Fruit fly (Drosophila melanogaster): Measurements from ENCODE around the gene Dlc90F.

Dlc90F gene

DNA sequence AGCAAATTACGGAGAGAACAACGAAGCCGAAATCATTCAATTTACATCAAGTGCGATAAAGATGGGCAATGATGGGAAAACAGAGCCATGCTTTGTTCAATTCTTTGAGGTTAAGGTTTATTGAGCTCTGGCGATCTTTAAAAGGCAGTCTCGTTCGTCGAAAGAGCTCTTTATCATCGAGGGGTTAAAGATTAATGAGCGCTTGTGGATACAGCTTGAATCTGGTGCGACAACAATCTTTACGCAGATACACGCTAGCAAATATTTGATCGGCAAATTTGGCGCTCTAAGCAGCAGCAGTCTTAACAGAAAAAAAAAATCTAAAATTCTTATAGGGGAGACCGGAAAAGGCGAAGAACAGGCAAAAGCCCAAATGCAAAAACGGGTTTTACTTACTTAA, 2.9 kb upstream of the Dlc90F start:
- TF ChIP-seq CG32121 (GFP tag; IDR thresholded peaks at IDR 0.05) (no peak), CG34367 (tag; optimal IDR thresholded peaks at IDR 0.05) (no peak), fd96Ca (GFP tag; IDR thresholded peaks at IDR 0.05) (no peak), CG13204 (GFP tag; optimal IDR thresholded peaks at IDR 0.05) (no peak), CG15710 (tag; optimal IDR thresholded peaks at IDR 0.05) (no peak), gl (tag; optimal IDR thresholded peaks at IDR 0.05) (no peak), rn (GFP tag; IDR thresholded peaks at IDR 0.05) (no peak), CG4496 (GFP tag; IDR thresholded peaks at IDR 0.05) (no peak), D1 (tag; optimal IDR thresholded peaks at IDR 0.05) (no peak)

DNA sequence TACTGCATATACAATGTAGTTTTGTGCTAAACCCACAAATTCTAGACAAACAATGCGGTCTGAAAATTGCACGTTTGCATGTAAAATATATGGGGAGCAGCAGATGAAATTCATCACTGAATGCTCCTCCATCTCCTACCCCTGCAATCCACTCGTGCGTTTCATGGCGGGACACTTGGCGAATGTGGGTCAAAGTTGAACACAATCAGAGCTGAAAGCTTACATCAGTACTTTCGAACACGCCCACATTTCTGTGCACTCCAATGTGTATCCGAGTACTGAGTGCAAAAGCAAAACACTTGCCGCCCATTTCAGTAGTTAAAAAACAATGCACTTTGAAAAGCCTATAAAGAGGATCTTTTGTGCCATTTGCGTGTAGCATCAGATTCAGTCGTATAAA, 2.3 kb upstream of the Dlc90F start:
- TF ChIP-seq CG32121 (GFP tag; IDR thresholded peaks at IDR 0.05), result 0 out of 2 replicates have a peak, but pooled peaks have one; percentile 14
- no peak for TF ChIP-seq CG13204 (GFP tag; optimal IDR thresholded peaks at IDR 0.05)

DNA sequence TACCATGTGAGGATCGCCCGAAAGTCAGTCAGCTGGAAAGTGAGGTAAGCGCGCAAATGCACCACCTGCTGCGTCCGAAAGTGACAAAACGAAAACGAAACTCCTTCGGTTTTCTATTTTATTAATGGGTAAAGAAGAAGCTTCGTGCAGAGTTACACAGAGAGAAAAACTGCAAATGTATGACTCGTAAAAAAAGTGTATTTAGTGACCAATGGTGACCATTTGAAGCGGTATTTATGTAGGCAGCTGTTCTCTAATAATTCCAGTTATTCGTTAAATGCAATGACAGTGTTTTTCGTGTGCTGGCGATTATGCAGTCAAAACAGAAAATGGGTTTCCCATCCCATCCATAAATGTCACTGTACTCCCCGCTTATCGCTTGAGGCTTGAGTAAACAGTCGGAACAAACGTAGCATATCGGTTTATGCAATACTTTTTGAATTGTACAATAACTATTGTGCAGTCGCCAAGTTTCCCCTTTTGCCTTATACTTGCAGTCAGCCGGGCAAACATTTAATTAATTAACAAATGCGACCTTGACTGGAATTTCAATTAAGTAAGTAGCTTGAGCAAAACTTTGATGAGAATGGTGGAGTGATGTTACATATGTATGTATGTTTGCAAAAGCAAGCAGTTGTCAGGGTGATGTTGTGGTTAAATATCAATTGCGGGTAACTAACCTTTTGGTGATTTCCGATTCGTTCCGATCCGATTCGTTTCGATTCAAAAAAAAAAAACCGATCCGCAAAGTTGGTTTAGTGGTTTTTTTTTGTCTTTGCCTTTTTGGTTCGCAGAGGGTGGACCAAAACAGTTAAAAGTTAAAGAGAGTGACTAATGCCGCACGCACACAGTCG, 1.4 kb upstream of the Dlc90F start:
- TF ChIP-seq rn (GFP tag; IDR thresholded peaks at IDR 0.05) (no peak), fd96Ca (GFP tag; IDR thresholded peaks at IDR 0.05) (peak; percentile 67; the same call in 2 of the 3 replicates), CG15710 (tag; optimal IDR thresholded peaks at IDR 0.05) (peak; percentile 34), CG32121 (GFP tag; IDR thresholded peaks at IDR 0.05) (peak; percentile 19; the same call in 1 of the 2 replicates), Snoo (tag; optimal IDR thresholded peaks at IDR 0.05) (no peak), CG12605 (GFP tag; IDR thresholded peaks at IDR 0.05) (no peak), CG8301 (tag; optimal IDR thresholded peaks at IDR 0.05) (peak; percentile 49), CG10348 (GFP tag; IDR thresholded peaks at IDR 0.05) (no peak), CG14655 (GFP tag; optimal IDR thresholded peaks at IDR 0.05) (peak; percentile 61), CG17806 (tag; optimal IDR thresholded peaks at IDR 0.05) (peak; percentile 13), Pif1B (GFP tag; optimal IDR thresholded peaks at IDR 0.05) (no peak), CG4496 (GFP tag; IDR thresholded peaks at IDR 0.05) (peak; percentile 66; the same call in 2 of the 3 replicates), gl (tag; optimal IDR thresholded peaks at IDR 0.05) (peak; percentile 7), CG13204 (GFP tag; optimal IDR thresholded peaks at IDR 0.05) (no peak), CG34367 (tag; optimal IDR thresholded peaks at IDR 0.05) (peak; percentile 38), Pif1A (GFP tag; optimal IDR thresholded peaks at IDR 0.05) (no peak), CG9948 (tag; optimal IDR thresholded peaks at IDR 0.05) (peak; percentile 26), D1 (tag; optimal IDR thresholded peaks at IDR 0.05) (no peak), Ets98B (GFP tag; IDR thresholded peaks at IDR 0.05) (peak; percentile 58), EcR (GFP tag; optimal IDR thresholded peaks at IDR 0.05) (no peak), CG8159 (tag; optimal IDR thresholded peaks at IDR 0.05) (peak; percentile 49)

DNA sequence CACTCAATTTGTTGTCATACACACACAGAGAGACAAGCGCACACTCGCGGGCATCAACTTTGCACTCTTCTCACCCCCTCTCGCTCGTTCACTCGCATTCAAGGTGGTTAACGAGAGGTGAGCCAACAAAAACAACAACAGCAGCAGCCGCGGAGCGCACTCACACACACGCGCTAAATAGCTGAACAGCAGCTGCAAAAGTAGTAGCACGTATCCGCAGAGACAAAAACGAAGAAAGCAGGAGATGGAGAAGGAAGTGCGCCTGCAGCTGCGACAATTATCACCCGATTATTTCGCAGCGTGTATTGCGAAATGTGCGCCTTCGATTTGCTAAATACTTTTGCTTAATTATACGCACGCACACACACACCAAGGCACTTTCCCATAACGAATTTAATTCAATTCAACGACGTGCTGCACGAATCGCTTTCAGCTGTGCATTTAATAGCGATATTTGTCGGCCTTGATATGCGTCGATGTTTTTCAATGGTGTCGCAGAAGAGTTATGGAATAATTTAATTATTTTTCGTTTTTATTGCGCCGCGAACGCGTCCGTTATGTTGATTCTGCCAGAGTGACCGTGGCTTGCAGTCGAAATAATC, 630 bp upstream of the Dlc90F start:
- TF ChIP-seq CG32121 (GFP tag; IDR thresholded peaks at IDR 0.05) (peak; percentile 63; the same call in 1 of the 2 replicates), EcR (GFP tag; optimal IDR thresholded peaks at IDR 0.05) (peak; percentile 64), CG10348 (GFP tag; IDR thresholded peaks at IDR 0.05) (no peak), D1 (tag; optimal IDR thresholded peaks at IDR 0.05) (no peak), Snoo (tag; optimal IDR thresholded peaks at IDR 0.05) (no peak), CG8159 (tag; optimal IDR thresholded peaks at IDR 0.05) (peak; percentile 75), rn (GFP tag; IDR thresholded peaks at IDR 0.05) (no peak), CG17806 (tag; optimal IDR thresholded peaks at IDR 0.05) (no peak), Pif1B (GFP tag; optimal IDR thresholded peaks at IDR 0.05) (peak; percentile 74), CG12605 (GFP tag; IDR thresholded peaks at IDR 0.05) (0 out of 2 replicates have a peak, but pooled peaks have one; percentile 18), CG9948 (tag; optimal IDR thresholded peaks at IDR 0.05) (no peak), CG13204 (GFP tag; optimal IDR thresholded peaks at IDR 0.05) (peak; percentile 61), fd96Ca (GFP tag; IDR thresholded peaks at IDR 0.05) (no peak; the same call in 1 of the 3 replicates), CG4496 (GFP tag; IDR thresholded peaks at IDR 0.05) (peak; percentile 42; the same call in 1 of the 3 replicates), gl (tag; optimal IDR thresholded peaks at IDR 0.05) (no peak), Ets98B (GFP tag; IDR thresholded peaks at IDR 0.05) (peak; percentile 70), CG14655 (GFP tag; optimal IDR thresholded peaks at IDR 0.05) (no peak), CG34367 (tag; optimal IDR thresholded peaks at IDR 0.05) (no peak), Pif1A (GFP tag; optimal IDR thresholded peaks at IDR 0.05) (peak; percentile 9), CG15710 (tag; optimal IDR thresholded peaks at IDR 0.05) (peak; percentile 2), CG8301 (tag; optimal IDR thresholded peaks at IDR 0.05) (no peak)

DNA sequence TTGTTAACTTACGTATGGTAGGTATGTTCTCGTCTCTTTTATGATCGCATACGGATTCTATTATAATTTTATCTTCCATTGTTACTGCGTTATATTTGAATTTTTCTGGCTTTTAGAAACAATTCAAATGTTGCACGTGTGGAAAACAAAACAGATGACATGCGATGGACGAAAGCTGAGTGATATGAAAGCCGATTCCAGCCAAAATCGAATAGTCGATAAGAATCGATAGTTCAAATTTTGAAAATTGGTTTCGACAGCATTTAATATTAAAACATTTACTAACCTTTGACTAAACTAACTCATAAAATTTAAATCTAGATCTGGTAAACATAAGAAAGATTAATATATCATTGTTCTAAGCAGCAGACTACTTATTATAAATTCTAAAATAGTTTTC, 2.5 kb downstream of the Dlc90F start, which contains the start of gene Polr1E:
Gene Polr1E, minus strand, starts transcription at position 160 of the 400 bp plus-strand sequence.
- no peak for TF ChIP-seq CG9948 (tag; optimal IDR thresholded peaks at IDR 0.05)
- TF ChIP-seq D1 (tag; optimal IDR thresholded peaks at IDR 0.05), result peak; percentile 76
- TF ChIP-seq Pif1A (GFP tag; optimal IDR thresholded peaks at IDR 0.05), result no peak

DNA sequence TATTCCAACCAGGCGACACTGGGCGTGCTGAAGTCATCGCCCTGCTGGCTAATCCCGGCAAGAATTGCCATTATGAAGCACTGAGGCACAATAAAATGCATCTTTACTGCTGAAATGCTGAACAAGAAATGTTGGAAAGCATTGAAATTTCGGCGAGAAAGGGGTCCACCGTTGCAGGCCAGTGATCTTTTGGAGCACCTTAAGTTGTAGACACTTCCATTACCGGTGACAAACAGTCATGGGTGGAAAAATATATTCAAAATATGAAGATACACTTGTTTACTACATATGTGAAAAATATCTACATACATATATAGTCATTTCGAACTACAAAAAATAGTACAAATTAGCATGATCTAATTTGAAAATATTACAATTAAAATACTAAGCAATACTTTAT, 3.7 kb downstream of the Dlc90F start, which contains the start of gene CG7126:
Gene CG7126, minus strand, starts transcription at position 101 of the 400 bp plus-strand sequence.
- TF ChIP-seq gl (tag; optimal IDR thresholded peaks at IDR 0.05), result no peak
- no peak for TF ChIP-seq fd96Ca (GFP tag; IDR thresholded peaks at IDR 0.05)
- TF ChIP-seq CG34367 (tag; optimal IDR thresholded peaks at IDR 0.05), result no peak
- TF ChIP-seq CG8301 (tag; optimal IDR thresholded peaks at IDR 0.05), result no peak
- TF ChIP-seq CG9948 (tag; optimal IDR thresholded peaks at IDR 0.05), result no peak
- TF ChIP-seq Pif1B (GFP tag; optimal IDR thresholded peaks at IDR 0.05), result no peak
- no peak for TF ChIP-seq CG32121 (GFP tag; IDR thresholded peaks at IDR 0.05)
